Worm (Caenorhabditis elegans) whole organism, late embryonic: ENCODE data around the gene K12H6.9.

ENCODE experiments used
- T23F11.4 ChIP-seq: fragments of 200-800 bp; sonication (Bioruptor generic); optimal IDR thresholded peaks from 2 replicates; lab custom pipeline; 2018; ENCODE audit warnings: mild to moderate bottlenecking, missing genetic modification characterization, missing compliant biosample characterization
- ama-1 ChIP-seq: fragments of 150-350 bp; optimal IDR thresholded peaks from 2 replicates; lab custom pipeline; 2014
- dve-1 ChIP-seq: sonication (generic microtip); optimal IDR thresholded peaks from 2 replicates; lab custom pipeline; 2017; ENCODE audit warnings: antibody characterized with exemption, mild to moderate bottlenecking, missing genetic modification characterization, missing compliant biosample characterization
- lin-11 ChIP-seq: fragments of 200-800 bp; sonication (Bioruptor generic); optimal IDR thresholded peaks from 2 replicates; lab custom pipeline; 2018; ENCODE audit warnings: mild to moderate bottlenecking, missing genetic modification characterization, missing compliant biosample characterization
- madf-2 ChIP-seq: sonication (generic microtip); optimal IDR thresholded peaks from 2 replicates; lab custom pipeline; 2017; ENCODE audit warnings: missing genetic modification characterization, missing compliant biosample characterization
- nfya-1 ChIP-seq: sonication (generic microtip); optimal IDR thresholded peaks from 2 replicates; lab custom pipeline; 2017; ENCODE audit warnings: missing genetic modification characterization, mild to moderate bottlenecking, missing compliant biosample characterization, antibody characterized with exemption, moderate library complexity
- nhr-11 ChIP-seq: fragments of 150-350 bp; optimal IDR thresholded peaks from 2 replicates; lab custom pipeline; 2014; ENCODE audit warnings: missing biosample characterization, missing genetic modification characterization
- nhr-232 ChIP-seq: sonication (generic microtip); optimal IDR thresholded peaks from 2 replicates; lab custom pipeline; 2016; ENCODE audit warnings: missing genetic modification characterization, missing compliant biosample characterization
- pag-3 ChIP-seq: sonication (generic microtip); optimal IDR thresholded peaks from 2 replicates; lab custom pipeline; 2016; ENCODE audit warnings: missing compliant biosample characterization, missing genetic modification characterization, borderline replicate concordance
- pax-1 ChIP-seq: fragments of 150-350 bp; optimal IDR thresholded peaks from 2 replicates; lab custom pipeline; 2014; ENCODE audit warnings: missing biosample characterization, missing genetic modification characterization
- sox-4 ChIP-seq: sonication (generic microtip); optimal IDR thresholded peaks from 2 replicates; lab custom pipeline; 2017; ENCODE audit warnings: mild to moderate bottlenecking, missing genetic modification characterization, inconsistent platforms, missing compliant biosample characterization
- syd-9 ChIP-seq: sonication (generic microtip); optimal IDR thresholded peaks from 2 replicates; lab custom pipeline; 2016; ENCODE audit warnings: mild to moderate bottlenecking, missing genetic modification characterization, moderate library complexity, missing compliant biosample characterization
- unc-86 ChIP-seq: sonication (generic microtip); optimal IDR thresholded peaks from 2 replicates; lab custom pipeline; 2016; ENCODE audit warnings: missing genetic modification characterization, missing compliant biosample characterization

ce11 chrII:2822435-2822920, 1.7 kb upstream of the K12H6.9 start, which contains the start of the genes fut-4 and K12H6.10:
- TF ChIP-seq madf-2, result no peak
- no peak for TF ChIP-seq pag-3 (tag; lab: Kevin White, UChicago)
- no peak for TF ChIP-seq ama-1
- no peak for TF ChIP-seq syd-9 (tag; lab: Kevin White, UChicago)
- TF ChIP-seq sox-4, result no peak
- TF ChIP-seq dve-1 (tag; lab: Kevin White, UChicago), result no peak
- TF ChIP-seq lin-11 (tag; lab: Kevin White, UChicago), result no peak
- no peak for TF ChIP-seq unc-86 (tag; lab: Kevin White, UChicago)
- TF ChIP-seq pax-1 (tag; lab: Kevin White, UChicago), result no peak
- no peak for TF ChIP-seq T23F11.4 (GFP tag; lab: Kevin White, UChicago)
- TF ChIP-seq nfya-1 (tag; lab: Kevin White, UChicago), result no peak
- no peak for TF ChIP-seq nhr-232 (tag; lab: Kevin White, UChicago)
- TF ChIP-seq nhr-11 (tag; lab: Kevin White, UChicago), result no peak
